Fruit fly (Drosophila melanogaster): ENCODE measurements around the gene CG9399.

CG9399 gene

DNA sequence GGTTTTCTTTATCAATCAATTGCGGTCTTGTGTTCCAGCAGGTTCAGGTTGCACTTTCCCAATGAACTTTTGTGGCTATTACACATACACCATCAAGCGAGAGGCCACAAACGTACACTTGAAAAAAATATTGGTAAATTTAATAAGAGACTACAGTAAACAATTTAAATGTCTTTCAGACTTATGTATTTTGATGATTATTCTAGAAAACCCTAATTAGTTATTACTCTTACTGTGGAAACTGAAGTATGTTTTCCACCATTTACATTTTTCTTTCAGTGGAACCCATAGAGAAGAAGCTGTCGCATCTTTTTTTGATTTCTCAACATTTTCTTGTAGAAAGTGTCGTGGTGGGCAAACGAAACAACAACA is 39.9 kb downstream of the CG9399 start (continued):
- TF ChIP-seq Hr4 (GFP tag; optimal IDR thresholded peaks at IDR 0.05) (peak; percentile 95), CG11902 (GFP tag; optimal IDR thresholded peaks at IDR 0.05) (peak; percentile 83), Lpt (GFP tag; optimal IDR thresholded peaks at IDR 0.05) (peak; percentile 88), CG3032 (tag; optimal IDR thresholded peaks at IDR 0.05) (peak; percentile 87), dac (GFP tag; optimal IDR thresholded peaks at IDR 0.05) (peak; percentile 74), fd59A (GFP tag; optimal IDR thresholded peaks at IDR 0.05) (peak; percentile 82), CG34406 (GFP tag; optimal IDR thresholded peaks at IDR 0.05) (peak; percentile 88), net (GFP tag; optimal IDR thresholded peaks at IDR 0.05) (peak; percentile 91), dsx (GFP tag; optimal IDR thresholded peaks at IDR 0.05; ENCODE audit: poor library complexity, severe bottlenecking) (peak; percentile 80), CG15336 (GFP tag; IDR thresholded peaks at IDR 0.05) (peak; percentile 94), CG8632 (GFP tag; optimal IDR thresholded peaks at IDR 0.05) (peak; percentile 91), svp (GFP tag) (peak; percentile 90), Hr38 (GFP tag; optimal IDR thresholded peaks at IDR 0.05) (peak; percentile 18), CG6854 (GFP tag; optimal IDR thresholded peaks at IDR 0.05) (no peak), Blimp-1 (GFP tag; optimal IDR thresholded peaks at IDR 0.05) (peak; percentile 61), Gug (GFP tag; IDR thresholded peaks at IDR 0.05) (peak; percentile 89), CG10669 (GFP tag; optimal IDR thresholded peaks at IDR 0.05) (peak; percentile 84), esn (GFP tag; optimal IDR thresholded peaks at IDR 0.05) (peak; percentile 93), Eip78C (GFP tag) (peak; percentile 97), CG6808 (GFP tag; optimal IDR thresholded peaks at IDR 0.05) (no peak), CG11762 (GFP tag; optimal IDR thresholded peaks at IDR 0.05; ENCODE audit: insufficient read depth) (peak; percentile 81), cyc (GFP tag; optimal IDR thresholded peaks at IDR 0.05) (peak; percentile 87), Sox102F (GFP tag; optimal IDR thresholded peaks at IDR 0.05) (peak; percentile 90), eg (GFP tag; IDR thresholded peaks at IDR 0.05) (peak; percentile 94), Sox15 (GFP tag; optimal IDR thresholded peaks at IDR 0.05) (peak; percentile 81), fkh (GFP tag; optimal IDR thresholded peaks at IDR 0.05) (peak; percentile 21), Ets21C (GFP tag; optimal IDR thresholded peaks at IDR 0.05) (peak; percentile 75), CG4318 (GFP tag; optimal IDR thresholded peaks at IDR 0.05) (peak; percentile 85), CG6163 (GFP tag; IDR thresholded peaks at IDR 0.05) (no peak; the same call in none of the 3 replicates), OdsH (GFP tag; optimal IDR thresholded peaks at IDR 0.05) (peak; percentile 93), Smox (GFP tag; optimal IDR thresholded peaks at IDR 0.05) (peak; percentile 89), CG1621 (tag; optimal IDR thresholded peaks at IDR 0.05) (peak; percentile 79), Eip93F (GFP tag; optimal IDR thresholded peaks at IDR 0.05) (no peak)

dm6 chr3R:9533181-9534124 is 40.6 kb downstream of the CG9399 start:
- TF ChIP-seq CG11294 (GFP tag; IDR thresholded peaks at IDR 0.05) = peak; percentile 88
- peak; percentile 96 for TF ChIP-seq Hr39 (GFP tag; optimal IDR thresholded peaks at IDR 0.05)
- TF ChIP-seq CG8119 (GFP tag; IDR thresholded peaks at IDR 0.05) = peak; percentile 95
- peak; percentile 97 for TF ChIP-seq CG3919 (GFP tag; optimal IDR thresholded peaks at IDR 0.05)
- peak; percentile 98 for TF ChIP-seq Met (GFP tag; optimal IDR thresholded peaks at IDR 0.05)
- TF ChIP-seq fd59A (GFP tag; optimal IDR thresholded peaks at IDR 0.05) = peak; percentile 98
- TF ChIP-seq CG6808 (GFP tag; optimal IDR thresholded peaks at IDR 0.05) = peak; percentile 97
- peak; percentile 97 for TF ChIP-seq pdm3 (GFP tag; optimal IDR thresholded peaks at IDR 0.05)
- peak; percentile 95 for TF ChIP-seq Ets21C (GFP tag; optimal IDR thresholded peaks at IDR 0.05)
- peak; percentile 98 for TF ChIP-seq topi (GFP tag; optimal IDR thresholded peaks at IDR 0.05)
- peak; percentile 99 for TF ChIP-seq svp (GFP tag)
- TF ChIP-seq CG31627 (GFP tag; optimal IDR thresholded peaks at IDR 0.05) = peak; percentile 96
- peak; percentile 96 for TF ChIP-seq CG8632 (GFP tag; optimal IDR thresholded peaks at IDR 0.05)
- TF ChIP-seq dac (GFP tag; optimal IDR thresholded peaks at IDR 0.05) = peak; percentile 97
- peak; percentile 93 for TF ChIP-seq CG11902 (GFP tag; optimal IDR thresholded peaks at IDR 0.05)
- peak; percentile 97 for TF ChIP-seq CG6792 (GFP tag; optimal IDR thresholded peaks at IDR 0.05)
- peak; percentile 98 for TF ChIP-seq Sox14 (GFP tag; optimal IDR thresholded peaks at IDR 0.05)
- peak; percentile 97 for TF ChIP-seq acj6 (GFP tag; optimal IDR thresholded peaks at IDR 0.05)
- peak; percentile 92 for TF ChIP-seq CG15336 (GFP tag; IDR thresholded peaks at IDR 0.05)
- TF ChIP-seq fd85E (GFP tag; optimal IDR thresholded peaks at IDR 0.05) = peak; percentile 83
- peak; percentile 99 for TF ChIP-seq CG32006 (GFP tag; optimal IDR thresholded peaks at IDR 0.05)
- peak; percentile 68 for TF ChIP-seq Eip93F (GFP tag; optimal IDR thresholded peaks at IDR 0.05)
- TF ChIP-seq Blimp-1 (GFP tag; optimal IDR thresholded peaks at IDR 0.05) = peak; percentile 92
- TF ChIP-seq net (GFP tag; optimal IDR thresholded peaks at IDR 0.05) = peak; percentile 98
- peak; percentile 99 for TF ChIP-seq esn (GFP tag; optimal IDR thresholded peaks at IDR 0.05)
- peak; percentile 98 for TF ChIP-seq lz (GFP tag; optimal IDR thresholded peaks at IDR 0.05)
- TF ChIP-seq CG3032 (tag; optimal IDR thresholded peaks at IDR 0.05) = peak; percentile 94
- peak; percentile 95 for TF ChIP-seq Ets96B (tag; optimal IDR thresholded peaks at IDR 0.05)

All from whole organism, prepupa.